Worm (Caenorhabditis elegans): ENCODE data around the gene pdcd-2.

Gene pdcd-2

ce11 chrIII:4369381-4369809 is 48.5 kb downstream of the pdcd-2 start (continued):
- TF ChIP-seq F10B5.3 (tag; optimal IDR thresholded peaks at IDR 0.05), result peak; percentile 49
- peak; percentile 45; the same call in 1 of the 2 replicates for TF ChIP-seq arid-1 (GFP tag; conservative IDR thresholded peaks at IDR 0.05)
- TF ChIP-seq pqm-1 (tag; optimal IDR thresholded peaks at IDR 0.05), result peak; percentile 3
- TF ChIP-seq Y75B8A.6 (GFP tag; IDR thresholded peaks at IDR 0.05), result peak; percentile 59; the same call in 1 of the 2 replicates
- peak in 1 of 2 experiments; percentile 24 for TF ChIP-seq hif-1 (tag; optimal IDR thresholded peaks at IDR 0.05)
- peak; percentile 69; the same call in 1 of the 2 replicates for TF ChIP-seq ctbp-1 (GFP tag; IDR thresholded peaks at IDR 0.05)
- peak; percentile 74 for TF ChIP-seq rbr-2 (tag; optimal IDR thresholded peaks at IDR 0.05)
- peak; percentile 94 for TF ChIP-seq egl-43 (GFP tag; IDR thresholded peaks at IDR 0.05)
- peak; percentile 84 for TF ChIP-seq T26A8.4 (GFP tag; IDR thresholded peaks at IDR 0.05)

DNA sequence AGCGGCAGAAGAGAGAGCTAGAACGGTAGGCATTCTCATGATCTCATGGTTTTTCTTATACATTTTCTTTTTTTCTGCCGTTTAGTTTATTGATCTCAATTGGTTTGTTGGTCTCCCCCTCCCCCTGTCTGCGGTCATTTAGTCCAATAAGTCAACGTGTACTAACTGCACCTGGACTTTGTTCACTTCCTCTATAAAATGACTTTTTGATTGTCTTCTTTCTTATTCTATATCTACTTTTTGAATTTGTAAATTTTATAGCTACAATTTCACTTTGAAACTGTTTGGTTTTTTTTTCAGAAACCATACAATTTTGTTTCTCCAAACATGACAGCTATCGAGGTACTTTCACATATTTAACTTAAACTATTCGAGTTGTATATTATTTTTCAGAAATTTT is 50.2 kb downstream of the pdcd-2 start, which contains the start of gene ckb-2:
ckb-2 (plus strand) TSS at position 301 of the 400 bp plus-strand sequence.
- TF ChIP-seq egl-27 (tag; optimal IDR thresholded peaks at IDR 0.05) (no peak), unc-62 (GFP tag; optimal IDR thresholded peaks at IDR 0.05 in 1 of 2) (no peak), unc-62 (tag; optimal IDR thresholded peaks at IDR 0.05) (no peak), ctbp-1 (GFP tag; IDR thresholded peaks at IDR 0.05) (no peak), fkh-10 (GFP tag; optimal IDR thresholded peaks at IDR 0.05) (no peak), duxl-1 (tag; optimal IDR thresholded peaks at IDR 0.05; ENCODE audit: poor library complexity) (no peak), jun-1 (tag; optimal IDR thresholded peaks at IDR 0.05) (no peak), D1046.2 (GFP tag; IDR thresholded peaks at IDR 0.05) (no peak), T20F7.1 (GFP tag; optimal IDR thresholded peaks at IDR 0.05) (no peak), nhr-237 (tag; optimal IDR thresholded peaks at IDR 0.05) (no peak), unc-39 (tag; optimal IDR thresholded peaks at IDR 0.05) (no peak)

All from whole organism, L4 larva.